Worm (Caenorhabditis elegans) whole organism, early embryonic: ENCODE results near the gene acp-1.

Experiments
- B0310.2 ChIP-seq: sonication (generic microtip); optimal IDR thresholded peaks from 2 replicates; lab custom pipeline; 2016; ENCODE audit warnings: mild to moderate bottlenecking, missing genetic modification characterization, missing compliant biosample characterization
- aly-1 ChIP-seq: sonication (generic microtip); optimal IDR thresholded peaks from 2 replicates; lab custom pipeline; 2016; ENCODE audit warnings: missing genetic modification characterization, missing compliant biosample characterization
- ama-1 ChIP-seq: fragments of 150-350 bp; optimal IDR thresholded peaks from 2 replicates; lab custom pipeline; 2014
- ceh-13 ChIP-seq: fragments of 200-800 bp; sonication (Bioruptor generic); optimal IDR thresholded peaks from 2 replicates; lab custom pipeline; 2018; ENCODE audit warnings: mild to moderate bottlenecking, missing genetic modification characterization, missing compliant biosample characterization
- ets-7 ChIP-seq: sonication (generic microtip); optimal IDR thresholded peaks from 2 replicates; lab custom pipeline; 2016; ENCODE audit warnings: missing genotype, missing genetic modification characterization, missing compliant biosample characterization
- flt-1 ChIP-seq: fragments of 200-800 bp; sonication (Bioruptor generic); IDR thresholded peaks from 2 replicates; pipeline ENCODE4 v1.3.6; 2022; ENCODE audit warnings: missing genetic modification characterization, missing compliant biosample characterization
- hmbx-1 ChIP-seq: sonication (generic microtip); optimal IDR thresholded peaks from 2 replicates; lab custom pipeline; 2016; ENCODE audit warnings: mild to moderate bottlenecking, missing genetic modification characterization, missing compliant biosample characterization
- hnd-1 ChIP-seq: sonication (generic microtip); optimal IDR thresholded peaks from 2 replicates; lab custom pipeline; 2016; ENCODE audit warnings: missing genetic modification characterization, missing compliant biosample characterization
- pes-1 ChIP-seq: fragments of 200-800 bp; sonication (Bioruptor generic); IDR thresholded peaks from 2 replicates; pipeline ENCODE4 v1.3.6; 2022; ENCODE audit warnings: missing genetic modification reagents, missing genetic modification characterization, missing compliant biosample characterization
- tbx-11 ChIP-seq: fragments of 200-800 bp; sonication (Bioruptor generic); IDR thresholded peaks from 2 replicates; pipeline ENCODE4 v1.3.6; 2022; ENCODE audit warnings: missing genetic modification characterization, missing compliant biosample characterization
- tra-4 ChIP-seq: sonication (generic microtip); optimal IDR thresholded peaks from 2 replicates; lab custom pipeline; 2017; ENCODE audit warnings: missing genetic modification characterization, missing compliant biosample characterization

DNA sequence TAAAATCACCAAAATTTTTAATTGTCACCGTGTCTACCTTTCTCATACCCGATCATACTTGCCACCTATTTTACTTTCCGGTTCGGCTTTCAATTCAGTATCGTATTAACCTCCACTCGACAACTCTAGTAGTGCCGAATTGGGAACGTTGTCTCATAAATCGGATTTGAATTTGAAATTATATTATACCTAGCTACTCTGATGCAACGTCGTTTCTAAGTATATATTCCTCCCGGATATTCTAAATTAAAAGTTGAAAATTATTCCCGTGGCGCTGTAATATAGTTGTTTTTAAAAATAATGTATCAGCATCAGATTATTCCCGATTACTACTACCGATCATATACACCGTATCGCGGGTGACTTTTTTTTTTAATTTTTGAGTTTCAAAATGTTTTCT is 16.6 kb downstream of the acp-1 start, which contains the start of gene ZK563.2:
- TF ChIP-seq flt-1 (GFP tag; lab: Robert Waterston, UW) (no peak), pes-1 (GFP tag; lab: Robert Waterston, UW) (no peak), ceh-13 (GFP tag; lab: Kevin White, UChicago) (no peak), ama-1 (lab: Kevin White, UChicago) (no peak), B0310.2 (no peak), hnd-1 (tag; lab: Kevin White, UChicago) (no peak), tra-4 (tag; lab: Kevin White, UChicago) (no peak), tbx-11 (GFP tag; lab: Robert Waterston, UW) (no peak), hmbx-1 (no peak), aly-1 (tag; lab: Kevin White, UChicago) (no peak), ets-7 (tag; lab: Kevin White, UChicago) (no peak)
